Worm (Caenorhabditis elegans): ENCODE data around the gene F58H1.3.

ce11 chrV:11927346-11927745, 6.4 kb upstream of the F58H1.3 start, which contains the start of gene osm-6:
- TF ChIP-seq him-1 (tag; optimal IDR thresholded peaks at IDR 0.05), result no peak
- TF ChIP-seq hlh-26 (GFP tag; conservative IDR thresholded peaks at IDR 0.05), result no peak
- TF ChIP-seq B0035.1 (tag; optimal IDR thresholded peaks at IDR 0.05), result no peak
- no peak for TF ChIP-seq ama-1 (optimal IDR thresholded peaks at IDR 0.05)
- no peak for TF ChIP-seq ama-1 (GFP tag; optimal IDR thresholded peaks at IDR 0.05)
